Fruit fly (Drosophila melanogaster): ENCODE results near the gene CG33269.

CG33269 gene

dm6 chr3L:11550359-11551056, 31.5 kb downstream of the CG33269 start:
- TF ChIP-seq Rel (GFP tag; optimal IDR thresholded peaks at IDR 0.05) = no peak
- no peak for TF ChIP-seq Rel (tag; optimal IDR thresholded peaks at IDR 0.05)
- no peak for TF ChIP-seq Hr83 (GFP tag; optimal IDR thresholded peaks at IDR 0.05; ENCODE audit: poor library complexity, severe bottlenecking)
- TF ChIP-seq psq (GFP tag; optimal IDR thresholded peaks at IDR 0.05) = no peak
- TF ChIP-seq br (GFP tag; optimal IDR thresholded peaks at IDR 0.05) = no peak
- TF ChIP-seq Dif (GFP tag; optimal IDR thresholded peaks at IDR 0.05; ENCODE audit: partially characterized antibody) = no peak

DNA sequence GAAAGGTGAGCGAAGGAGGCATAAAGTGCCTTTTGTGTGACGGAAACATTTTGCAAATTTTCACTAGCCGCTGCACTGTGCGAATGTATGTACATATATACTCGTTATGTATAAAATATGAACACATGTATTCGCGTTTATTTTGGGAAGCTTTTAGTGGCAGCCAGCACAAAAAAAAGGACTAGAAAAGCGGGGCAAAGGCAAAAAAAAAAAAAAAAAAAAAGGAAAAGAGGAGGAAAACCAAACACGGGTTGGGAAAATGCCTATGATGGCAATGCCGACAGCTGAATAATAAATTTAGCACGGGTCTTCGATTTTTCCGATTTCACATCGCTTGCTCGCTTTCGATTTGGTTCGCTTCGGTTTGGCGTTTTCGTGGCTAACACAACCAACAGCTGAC, 32.6 kb downstream of the CG33269 start:
- TF ChIP-seq Rel (GFP tag; optimal IDR thresholded peaks at IDR 0.05) (no peak), Rel (tag; optimal IDR thresholded peaks at IDR 0.05) (no peak), CrebA (GFP tag; optimal IDR thresholded peaks at IDR 0.05; ENCODE audit: borderline replicate concordance) (no peak), Myc (optimal IDR thresholded peaks at IDR 0.05) (no peak), HLH106 (tag; optimal IDR thresholded peaks at IDR 0.05) (no peak), pan (optimal IDR thresholded peaks at IDR 0.05) (no peak)

- TF ChIP-seq dmrt93B (GFP tag; optimal IDR thresholded peaks at IDR 0.05) (no peak), dl (GFP tag; optimal IDR thresholded peaks at IDR 0.05; ENCODE audit: insufficient read depth in 1 of 2, partially characterized antibody in 2 of 2) (no peak), dsf (GFP tag; optimal IDR thresholded peaks at IDR 0.05; ENCODE audit: borderline replicate concordance) (no peak), CG32264 (GFP tag; optimal IDR thresholded peaks at IDR 0.05) (no peak), CG9705 (GFP tag; optimal IDR thresholded peaks at IDR 0.05) (no peak), Vsx2 (GFP tag; optimal IDR thresholded peaks at IDR 0.05; ENCODE audit: partially characterized antibody) (no peak), brk (GFP tag; optimal IDR thresholded peaks at IDR 0.05) (no peak), Rel (GFP tag; optimal IDR thresholded peaks at IDR 0.05) (no peak), Rel (tag; optimal IDR thresholded peaks at IDR 0.05) (no peak), Dfd (GFP tag; optimal IDR thresholded peaks at IDR 0.05) (no peak), HLH106 (tag; optimal IDR thresholded peaks at IDR 0.05) (no peak), pan (optimal IDR thresholded peaks at IDR 0.05) (no peak), br (GFP tag; optimal IDR thresholded peaks at IDR 0.05) (no peak), fru (GFP tag; optimal IDR thresholded peaks at IDR 0.05) (no peak), GATAd (GFP tag; optimal IDR thresholded peaks at IDR 0.05) (no peak), foxo (GFP tag; optimal IDR thresholded peaks at IDR 0.05) (no peak), usp (GFP tag; optimal IDR thresholded peaks at IDR 0.05) (no peak)
Observed at dm6 chr3L:11548009-11548408, 34.0 kb downstream of the CG33269 start.

DNA sequence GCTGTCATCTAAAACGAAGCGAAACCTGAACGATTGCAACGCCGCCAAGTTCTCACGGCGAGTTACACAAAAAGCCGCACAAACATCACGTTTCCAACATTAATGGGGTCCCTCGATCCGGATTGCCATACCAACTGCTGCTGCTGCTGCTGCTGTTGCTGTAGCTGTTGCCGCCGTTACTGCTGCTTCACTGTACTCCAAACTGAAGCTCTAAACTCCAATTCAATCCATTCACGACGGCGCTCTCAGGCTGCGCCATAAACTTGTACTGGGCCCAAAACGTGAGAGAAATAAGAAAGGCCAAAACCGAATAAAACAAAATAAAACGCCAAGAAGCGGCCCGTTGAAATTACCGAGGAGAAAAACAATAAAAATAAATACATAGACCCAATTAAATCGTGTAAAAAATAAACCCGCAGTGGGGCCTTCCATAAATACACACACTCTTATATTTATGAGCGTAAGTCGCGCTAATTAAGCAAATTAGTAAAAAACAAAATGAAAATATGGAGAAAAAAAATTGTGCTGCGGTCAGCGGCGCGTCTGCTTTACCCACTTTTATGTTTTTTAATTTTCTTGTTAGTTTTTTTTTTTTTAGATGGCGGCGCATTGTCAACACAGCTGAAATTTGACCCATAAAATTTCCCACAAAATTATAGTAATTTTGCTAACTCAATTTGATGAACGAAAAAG, 34.5 kb downstream of the CG33269 start:
- no peak for TF ChIP-seq brk (GFP tag; optimal IDR thresholded peaks at IDR 0.05)
- no peak for TF ChIP-seq Dif (GFP tag; optimal IDR thresholded peaks at IDR 0.05; ENCODE audit: partially characterized antibody)
- TF ChIP-seq Mio (GFP tag; optimal IDR thresholded peaks at IDR 0.05) = no peak
- no peak for TF ChIP-seq Dfd (GFP tag; optimal IDR thresholded peaks at IDR 0.05)
- TF ChIP-seq OdsH (GFP tag; optimal IDR thresholded peaks at IDR 0.05) = no peak

dm6 chr3L:11543681-11544299, 38.2 kb downstream of the CG33269 start:
- TF ChIP-seq HLH106 (tag; optimal IDR thresholded peaks at IDR 0.05) (no peak), Jra (GFP tag; optimal IDR thresholded peaks at IDR 0.05) (no peak), Dif (GFP tag; optimal IDR thresholded peaks at IDR 0.05; ENCODE audit: partially characterized antibody) (no peak), Hr78 (GFP tag; optimal IDR thresholded peaks at IDR 0.05) (no peak), dmrt93B (GFP tag; optimal IDR thresholded peaks at IDR 0.05) (no peak)

DNA sequence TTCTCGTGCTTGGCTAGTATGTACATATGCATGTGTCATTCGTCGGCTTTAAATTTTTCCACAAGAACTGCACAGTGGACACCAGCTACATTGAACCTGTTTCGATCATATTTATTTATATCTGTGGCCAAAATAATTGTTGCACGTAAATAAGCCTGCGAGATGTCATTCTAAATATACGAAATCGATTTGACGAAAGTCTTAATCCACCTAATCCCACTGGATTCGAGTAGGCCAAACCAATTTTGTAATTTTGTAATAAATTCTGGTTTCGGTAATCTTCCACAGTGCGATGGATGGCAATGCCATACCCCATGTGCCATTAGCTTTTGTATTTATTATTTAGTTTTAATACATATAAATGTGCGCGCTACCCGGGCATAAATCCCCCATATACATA, 39.0 kb downstream of the CG33269 start:
- TF ChIP-seq pan (optimal IDR thresholded peaks at IDR 0.05) (no peak), Jra (GFP tag; optimal IDR thresholded peaks at IDR 0.05) (no peak), ey (GFP tag; optimal IDR thresholded peaks at IDR 0.05) (no peak), foxo (GFP tag; optimal IDR thresholded peaks at IDR 0.05) (no peak), h (GFP tag; optimal IDR thresholded peaks at IDR 0.05) (no peak), lola (GFP tag; optimal IDR thresholded peaks at IDR 0.05) (no peak), jim (GFP tag; optimal IDR thresholded peaks at IDR 0.05) (no peak), woc (GFP tag; optimal IDR thresholded peaks at IDR 0.05) (no peak), CrebA (GFP tag; optimal IDR thresholded peaks at IDR 0.05; ENCODE audit: borderline replicate concordance) (no peak), psq (GFP tag; optimal IDR thresholded peaks at IDR 0.05) (no peak), tai (GFP tag; optimal IDR thresholded peaks at IDR 0.05) (no peak), Hr83 (GFP tag; optimal IDR thresholded peaks at IDR 0.05; ENCODE audit: poor library complexity, severe bottlenecking) (no peak), rgr (GFP tag; optimal IDR thresholded peaks at IDR 0.05) (no peak)
